Fruit fly (Drosophila melanogaster) whole organism, embryonic: ENCODE results near the gene Syx5.

Experiments used
- B-H2 ChIP-seq: fragments of 200-800 bp; sonication (Bioruptor generic); optimal IDR thresholded peaks from 2 replicates; lab custom pipeline; 2018; ENCODE audit warnings: missing biosample characterization, mild to moderate bottlenecking, missing genetic modification characterization
- Bdp1 ChIP-seq: fragments of 200-800 bp; sonication (Bioruptor generic); optimal IDR thresholded peaks from 3 replicates; lab custom pipeline; 2016; ENCODE audit warnings: missing biosample characterization, missing genetic modification characterization
- CG10654 ChIP-seq: fragments of 200-800 bp; sonication (Bioruptor generic); optimal IDR thresholded peaks from 2 replicates; lab custom pipeline; 2016; ENCODE audit warnings: missing biosample characterization, missing genetic modification characterization
- CG11093 ChIP-seq: fragments of 200-800 bp; sonication (Bioruptor generic); IDR thresholded peaks from 3 replicates; pipeline ENCODE4 v1.3.6; 2022; ENCODE audit warnings: missing biosample characterization, missing genetic modification characterization
- CG11695 ChIP-seq: fragments of 200-800 bp; sonication (Bioruptor generic); IDR thresholded peaks from 3 replicates; pipeline ENCODE4 v1.3.6; 2022; ENCODE audit warnings: missing biosample characterization, missing genetic modification characterization
- CG13424 ChIP-seq: fragments of 200-800 bp; sonication (Bioruptor generic); optimal IDR thresholded peaks from 2 replicates; lab custom pipeline; 2019; ENCODE audit warnings: missing biosample characterization, mild to moderate bottlenecking, missing genetic modification characterization, moderate library complexity
- CG13624 ChIP-seq: fragments of 200-800 bp; sonication (Bioruptor generic); optimal IDR thresholded peaks from 2 replicates; lab custom pipeline; 2016; ENCODE audit warnings: missing biosample characterization, missing genetic modification characterization
- CG14965 ChIP-seq: fragments of 200-800 bp; sonication (Bioruptor generic); optimal IDR thresholded peaks from 2 replicates; lab custom pipeline; 2016; ENCODE audit warnings: missing biosample characterization, missing genetic modification characterization, borderline replicate concordance
- CG1529 ChIP-seq: fragments of 200-800 bp; sonication (Bioruptor generic); optimal IDR thresholded peaks from 3 replicates; lab custom pipeline; 2018; ENCODE audit warnings: missing biosample characterization, missing genetic modification characterization
- CG18262 ChIP-seq: fragments of 200-800 bp; optimal IDR thresholded peaks from 3 replicates; lab custom pipeline; 2019; ENCODE audit warnings: missing biosample characterization, mild to moderate bottlenecking, missing genetic modification characterization, moderate library complexity
- CG2875 ChIP-seq: fragments of 200-800 bp; sonication (Bioruptor generic); optimal IDR thresholded peaks from 2 replicates; lab custom pipeline; 2017; ENCODE audit warnings: missing biosample characterization, mild to moderate bottlenecking, missing genetic modification characterization, missing genetic modification reagents
- CG3281 ChIP-seq: fragments of 200-800 bp; sonication (Bioruptor generic); optimal IDR thresholded peaks from 3 replicates; lab custom pipeline; 2017; ENCODE audit warnings: missing biosample characterization, mild to moderate bottlenecking, missing genetic modification characterization
- CG4424 ChIP-seq: fragments of 200-800 bp; sonication (Bioruptor generic); optimal IDR thresholded peaks from 3 replicates; lab custom pipeline; 2016; ENCODE audit warnings: missing biosample characterization, missing genetic modification characterization
- CG7271 ChIP-seq: fragments of 200-800 bp; sonication (Bioruptor generic); optimal IDR thresholded peaks from 2 replicates; lab custom pipeline; 2018; ENCODE audit warnings: missing biosample characterization, mild to moderate bottlenecking, missing genetic modification characterization, moderate library complexity
- CG9437 ChIP-seq: fragments of 200-800 bp; sonication (Bioruptor generic); optimal IDR thresholded peaks from 2 replicates; lab custom pipeline; 2018; ENCODE audit warnings: missing biosample characterization, mild to moderate bottlenecking, missing genetic modification characterization
- CHES-1-like ChIP-seq: fragments of 200-800 bp; sonication (Bioruptor generic); optimal IDR thresholded peaks from 2 replicates; lab custom pipeline; 2016; ENCODE audit warnings: missing biosample characterization, missing genetic modification characterization
- CkIIα-i1 ChIP-seq: fragments of 200-800 bp; sonication (Bioruptor generic); IDR thresholded peaks from 2 replicates; pipeline ENCODE4 v1.3.6; 2022; ENCODE audit warnings: missing biosample characterization, missing genetic modification characterization
- Dbx ChIP-seq: fragments of 200-800 bp; sonication (Bioruptor generic); IDR thresholded peaks from 3 replicates; pipeline ENCODE4 v1.3.6; 2022; ENCODE audit warnings: missing biosample characterization, missing genetic modification characterization
- Elba2 ChIP-seq: fragments of 200-800 bp; sonication (Bioruptor generic); optimal IDR thresholded peaks from 3 replicates; lab custom pipeline; 2016; ENCODE audit warnings: missing biosample characterization, missing genetic modification characterization
- Ets97D ChIP-seq: fragments of 200-800 bp; sonication (Bioruptor generic); optimal IDR thresholded peaks from 3 replicates; lab custom pipeline; 2016; ENCODE audit warnings: missing biosample characterization, missing genetic modification characterization
- HLHmδ ChIP-seq: fragments of 200-800 bp; sonication (Bioruptor generic); optimal IDR thresholded peaks from 2 replicates; lab custom pipeline; 2018; ENCODE audit warnings: missing biosample characterization, mild to moderate bottlenecking, missing genetic modification characterization, moderate library complexity
- Lim3 ChIP-seq: fragments of 200-800 bp; sonication (Bioruptor generic); IDR thresholded peaks from 2 replicates; pipeline ENCODE4 v1.3.6; 2022; ENCODE audit warnings: missing biosample characterization, missing genetic modification characterization
- Med ChIP-seq: fragments of 200-800 bp; sonication (Bioruptor generic); peaks from one replicate; lab custom pipeline; 2016; ENCODE audit warnings: missing biosample characterization, missing genetic modification characterization, mild to moderate bottlenecking, inconsistent platforms, moderate library complexity
- NC2β ChIP-seq: fragments of 200-800 bp; sonication (Bioruptor generic); optimal IDR thresholded peaks from 2 replicates; lab custom pipeline; 2016; ENCODE audit warnings: missing biosample characterization, missing genetic modification characterization
- Nf-YA ChIP-seq: fragments of 200-800 bp; sonication (Bioruptor generic); IDR thresholded peaks from 2 replicates; pipeline ENCODE4 v1.3.6; 2022; ENCODE audit warnings: missing biosample characterization, missing genetic modification characterization
- Opbp ChIP-seq: fragments of 200-800 bp; sonication (Bioruptor generic); IDR thresholded peaks from 3 replicates; pipeline ENCODE4 v1.3.6; 2022; ENCODE audit warnings: missing biosample characterization, missing genetic modification characterization; ENCODE audit not compliant: partially characterized antibody
- Pdp1 ChIP-seq, 2 experiments: fragments of 200-800 bp; sonication (Bioruptor generic); optimal IDR thresholded peaks; 3 replicates each; lab custom pipeline; 2016; ENCODE audit warnings: missing biosample characterization in 2 of 2, missing genetic modification characterization in 2 of 2, mild to moderate bottlenecking in 1 of 2, moderate library complexity in 1 of 2
- Rfx ChIP-seq: fragments of 200-800 bp; sonication (Bioruptor generic); IDR thresholded peaks from 2 replicates; pipeline ENCODE4 v1.3.6; 2022; ENCODE audit warnings: missing biosample characterization, missing genetic modification characterization
- Sox100B ChIP-seq: fragments of 200-800 bp; sonication (Bioruptor generic); optimal IDR thresholded peaks from 3 replicates; lab custom pipeline; 2018; ENCODE audit warnings: missing biosample characterization, mild to moderate bottlenecking, missing genetic modification characterization
- Xbp1 ChIP-seq: fragments of 200-800 bp; sonication (Bioruptor generic); optimal IDR thresholded peaks from 3 replicates; lab custom pipeline; 2016; ENCODE audit warnings: missing biosample characterization, mild to moderate bottlenecking, missing genetic modification characterization
- bigmax ChIP-seq: fragments of 200-800 bp; sonication (Bioruptor generic); optimal IDR thresholded peaks from 2 replicates; lab custom pipeline; 2018; ENCODE audit warnings: missing biosample characterization, mild to moderate bottlenecking, missing genetic modification characterization
- crp ChIP-seq, 2 experiments: fragments of 200-800 bp; sonication (Bioruptor generic); optimal IDR thresholded peaks; 2 replicates in 1 of 2; 3 replicates in 1 of 2; lab custom pipeline; 2017; ENCODE audit warnings: missing biosample characterization in 2 of 2, missing genetic modification characterization in 2 of 2, mild to moderate bottlenecking in 1 of 2, moderate library complexity in 1 of 2
- dm ChIP-seq: fragments of 200-800 bp; sonication (Bioruptor generic); optimal IDR thresholded peaks from 3 replicates; lab custom pipeline; 2016; ENCODE audit warnings: missing biosample characterization, missing genetic modification characterization
- dmrt99B ChIP-seq: fragments of 200-800 bp; sonication (Bioruptor generic); optimal IDR thresholded peaks from 2 replicates; lab custom pipeline; 2018; ENCODE audit warnings: missing biosample characterization, mild to moderate bottlenecking, missing genetic modification characterization, moderate library complexity
- fru ChIP-seq: fragments of >200 bp; optimal IDR thresholded peaks from 2 replicates; lab custom pipeline; 2017
- gt ChIP-seq: fragments of 200-800 bp; sonication (Bioruptor generic); IDR thresholded peaks from 2 replicates; pipeline ENCODE4 v1.3.6; 2022; ENCODE audit warnings: missing biosample characterization, missing genetic modification characterization
- ham ChIP-seq: fragments of 200-800 bp; sonication (Bioruptor generic); IDR thresholded peaks from 2 replicates; pipeline ENCODE4 v1.3.6; 2022; ENCODE audit warnings: missing biosample characterization, missing genetic modification characterization
- inv ChIP-seq: fragments of 200-800 bp; sonication (Bioruptor generic); IDR thresholded peaks from 2 replicates; pipeline ENCODE4 v1.3.6; 2022; ENCODE audit warnings: missing biosample characterization, missing genetic modification characterization; ENCODE audit not compliant: partially characterized antibody
- kah ChIP-seq: fragments of 200-800 bp; sonication (Bioruptor generic); optimal IDR thresholded peaks from 2 replicates; lab custom pipeline; 2018; ENCODE audit warnings: missing biosample characterization, mild to moderate bottlenecking, missing genetic modification characterization
- nom ChIP-seq: fragments of 200-800 bp; sonication (Bioruptor generic); optimal IDR thresholded peaks from 2 replicates; lab custom pipeline; 2017; ENCODE audit warnings: missing biosample characterization, missing genetic modification characterization, mild to moderate bottlenecking, moderate library complexity, missing genetic modification reagents
- pum ChIP-seq: fragments of 200-800 bp; sonication (Bioruptor generic); optimal IDR thresholded peaks from 2 replicates; lab custom pipeline; 2016; ENCODE audit warnings: missing biosample characterization, missing genetic modification characterization
- rib ChIP-seq: fragments of 200-800 bp; sonication (Bioruptor generic); IDR thresholded peaks from 2 replicates; pipeline ENCODE4 v1.3.6; 2022; ENCODE audit warnings: missing biosample characterization, missing genetic modification characterization
- schlank ChIP-seq: fragments of 200-800 bp; sonication (Bioruptor generic); optimal IDR thresholded peaks from 2 replicates; lab custom pipeline; 2018; ENCODE audit warnings: missing biosample characterization, mild to moderate bottlenecking, missing genetic modification characterization
- shn ChIP-seq: fragments of 200-800 bp; sonication (Bioruptor generic); optimal IDR thresholded peaks from 3 replicates; lab custom pipeline; 2016; ENCODE audit warnings: missing biosample characterization, missing genetic modification characterization
- sna ChIP-seq: fragments of 200-800 bp; sonication (Bioruptor generic); IDR thresholded peaks from 2 replicates; pipeline ENCODE4 v1.3.6; 2022; ENCODE audit warnings: missing biosample characterization, missing genetic modification characterization; ENCODE audit not compliant: partially characterized antibody
- sr ChIP-seq: fragments of 200-800 bp; sonication (Bioruptor generic); IDR thresholded peaks from 3 replicates; pipeline ENCODE4 v1.3.6; 2022; ENCODE audit warnings: missing biosample characterization, missing genetic modification characterization
- tll ChIP-seq, 2 experiments: fragments of 200-800 bp in 1 of 2; fragments of >200 bp in 1 of 2; sonication (Bioruptor generic) in 1 of 2; optimal IDR thresholded peaks; 2 replicates each; lab custom pipeline; 2017 to 2019; ENCODE audit warnings: missing biosample characterization in 2 of 2, missing genetic modification characterization in 2 of 2, mild to moderate bottlenecking in 1 of 2, moderate library complexity in 1 of 2
- wek ChIP-seq: fragments of 200-800 bp; sonication (Bioruptor generic); optimal IDR thresholded peaks from 3 replicates; lab custom pipeline; 2018; ENCODE audit warnings: missing biosample characterization, mild to moderate bottlenecking, missing genetic modification characterization, moderate library complexity
- zfh1 ChIP-seq: fragments of 200-800 bp; sonication (Bioruptor generic); IDR thresholded peaks from 3 replicates; pipeline ENCODE4 v1.3.6; 2022; ENCODE audit warnings: missing biosample characterization, missing genetic modification characterization

The Syx5 gene

DNA sequence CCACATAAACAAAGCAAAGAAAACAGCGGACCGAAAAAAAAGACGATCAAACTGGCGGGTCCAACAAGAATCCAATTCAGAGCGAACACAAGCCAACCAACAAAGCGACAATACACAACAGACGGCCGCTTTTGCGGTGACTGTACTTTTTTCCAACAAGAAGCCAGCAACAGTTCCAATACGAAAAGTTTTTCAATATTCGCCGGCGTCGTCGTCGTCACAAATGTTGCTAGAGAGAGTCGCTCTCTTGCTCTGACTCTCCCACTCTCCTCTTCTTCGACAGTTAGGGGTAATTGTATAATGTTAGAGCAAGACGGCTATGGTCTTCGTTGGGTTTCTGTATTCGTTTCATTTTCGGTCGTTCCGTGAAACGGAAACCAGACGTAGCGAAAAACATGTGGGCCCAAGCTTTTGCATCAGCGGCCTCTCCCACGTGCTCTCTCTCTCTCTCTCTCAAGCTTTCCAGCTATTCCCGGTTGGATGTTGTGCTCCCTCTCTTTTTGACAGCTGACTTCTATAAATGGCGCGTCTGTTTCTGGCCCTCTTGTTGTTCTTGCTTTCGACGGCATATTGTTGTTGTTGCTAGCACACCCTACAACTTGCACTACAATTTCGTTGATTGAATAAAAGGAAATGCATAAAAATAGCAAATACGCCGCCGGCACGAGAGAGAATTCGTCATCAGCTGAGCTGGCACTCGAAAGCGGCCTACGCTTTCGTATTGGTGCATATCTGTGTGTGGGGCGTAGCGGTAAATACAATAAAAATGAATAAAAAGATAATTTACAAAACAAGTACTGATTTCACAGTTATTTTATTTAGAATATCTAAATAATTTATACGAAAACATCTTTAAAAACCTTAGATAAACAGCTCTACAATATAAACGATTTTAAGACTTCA lies 37.7 kb upstream of the Syx5 start (continued):
- peak; percentile 99 for TF ChIP-seq dm
- TF ChIP-seq Sox100B (GFP tag; lab: Kevin White, UChicago): peak; percentile 81
- no peak for TF ChIP-seq ham
- no peak for TF ChIP-seq sr (GFP tag; lab: Robert Waterston, UW)
- no peak for TF ChIP-seq Xbp1 (GFP tag; lab: Kevin White, UChicago)
- TF ChIP-seq gt: no peak
- TF ChIP-seq zfh1 (GFP tag; lab: Robert Waterston, UW): no peak
- TF ChIP-seq Ets97D (GFP tag; lab: Kevin White, UChicago): peak; percentile 98
- no peak for TF ChIP-seq rib (GFP tag; lab: Robert Waterston, UW)
- TF ChIP-seq wek: peak; percentile 92
- peak; percentile 88 for TF ChIP-seq nom (GFP tag; lab: Kevin White, UChicago)
- TF ChIP-seq CG13424 (tag; lab: Kevin White, UChicago): peak; percentile 24
- TF ChIP-seq CG7271 (tag; lab: Kevin White, UChicago): peak; percentile 43
- TF ChIP-seq pum (GFP tag; lab: Kevin White, UChicago): no peak
- peak; percentile 93 for TF ChIP-seq CG3281 (GFP tag; lab: Kevin White, UChicago)
- TF ChIP-seq HLHmδ (GFP tag; lab: Kevin White, UChicago): peak; percentile 92
- peak; percentile 33 for TF ChIP-seq CG4424 (GFP tag; lab: Kevin White, UChicago)
- peak; percentile 60 for TF ChIP-seq dmrt99B (tag; lab: Kevin White, UChicago)
- TF ChIP-seq shn (GFP tag; lab: Kevin White, UChicago): no peak
- no peak for TF ChIP-seq Nf-YA
- TF ChIP-seq CG1529 (GFP tag; lab: Kevin White, UChicago): peak; percentile 71
- no peak for TF ChIP-seq Bdp1 (GFP tag; lab: Kevin White, UChicago)
- peak; percentile 63 for TF ChIP-seq NC2β (GFP tag; lab: Kevin White, UChicago)
- no peak for TF ChIP-seq Lim3 (GFP tag; lab: Robert Waterston, UW)
- TF ChIP-seq CG13624: peak; percentile 80
- no peak for TF ChIP-seq Rfx
- TF ChIP-seq inv (GFP tag; lab: Robert Waterston, UW): no peak
- TF ChIP-seq schlank (tag; lab: Kevin White, UChicago): peak; percentile 88
- no peak for TF ChIP-seq CkIIα-i1 (GFP tag; lab: Robert Waterston, UW)
- TF ChIP-seq CG14965 (GFP tag; lab: Kevin White, UChicago): peak; percentile 17
- peak in 1 of 2 experiments; percentile 99 for TF ChIP-seq Pdp1 (GFP tag; optimal IDR thresholded peaks at IDR 0.05; lab: Kevin White, UChicago)
- TF ChIP-seq CG11093: no peak
- TF ChIP-seq CG18262 (tag; lab: Kevin White, UChicago): peak; percentile 37
- peak; percentile 66 for TF ChIP-seq bigmax (GFP tag; lab: Kevin White, UChicago)
- TF ChIP-seq fru (lab: Kevin White, UChicago): no peak
- peak; percentile 69 for TF ChIP-seq Elba2 (GFP tag; lab: Kevin White, UChicago)
- TF ChIP-seq Dbx (GFP tag; lab: Robert Waterston, UW): no peak
- TF ChIP-seq CG11695: no peak
- peak; percentile 21 for TF ChIP-seq CHES-1-like (GFP tag; lab: Kevin White, UChicago)
- peak; percentile 66 for TF ChIP-seq CG9437 (GFP tag; lab: Kevin White, UChicago)
- TF ChIP-seq crp (GFP tag; optimal IDR thresholded peaks at IDR 0.05; lab: Kevin White, UChicago): peak; percentile 11 to 89
- peak; percentile 96 for TF ChIP-seq Med (GFP tag; lab: Kevin White, UChicago)
- peak; percentile 91 for TF ChIP-seq B-H2 (GFP tag; lab: Kevin White, UChicago)
- TF ChIP-seq CG10654: no peak
- no peak for TF ChIP-seq sna (GFP tag; lab: Robert Waterston, UW)
- TF ChIP-seq CG2875 (GFP tag; lab: Kevin White, UChicago): peak; percentile 88
- peak; percentile 90 for TF ChIP-seq kah
- TF ChIP-seq tll (GFP tag; optimal IDR thresholded peaks at IDR 0.05; lab: Kevin White, UChicago): peak in 1 of 2 experiments; percentile 71
- no peak for TF ChIP-seq Opbp (GFP tag; lab: Robert Waterston, UW)
